Fruit fly (Drosophila melanogaster) whole organism, prepupa: ENCODE results near the gene Fit2.

Experiments used
- Blimp-1 ChIP-seq: fragments of 200-800 bp; sonication (Bioruptor generic); optimal IDR thresholded peaks from 3 replicates; lab custom pipeline; 2017; ENCODE audit warnings: missing biosample characterization, missing genetic modification characterization, mild to moderate bottlenecking, moderate library complexity, missing genetic modification reagents
- CG10631 ChIP-seq: fragments of 200-800 bp; sonication (Bioruptor generic); optimal IDR thresholded peaks from 2 replicates; lab custom pipeline; 2016; ENCODE audit warnings: missing biosample characterization, missing genetic modification characterization
- CG10669 ChIP-seq: fragments of 200-800 bp; sonication (Bioruptor generic); optimal IDR thresholded peaks from 3 replicates; lab custom pipeline; 2018; ENCODE audit warnings: missing biosample characterization, mild to moderate bottlenecking, missing genetic modification characterization, moderate library complexity
- CG11294 ChIP-seq: fragments of 200-800 bp; sonication (Bioruptor generic); IDR thresholded peaks from 2 replicates; pipeline ENCODE4 v1.3.6; 2022; ENCODE audit warnings: missing biosample characterization, missing genetic modification characterization
- CG11762 ChIP-seq: fragments of 200-800 bp; sonication (Bioruptor generic); optimal IDR thresholded peaks from 3 replicates; lab custom pipeline; 2016; ENCODE audit warnings: missing biosample characterization, missing genetic modification characterization; ENCODE audit not compliant: insufficient read depth
- CG11902 ChIP-seq: fragments of 200-800 bp; sonication (Bioruptor generic); optimal IDR thresholded peaks from 3 replicates; lab custom pipeline; 2016; ENCODE audit warnings: missing biosample characterization, missing genetic modification characterization
- CG15336 ChIP-seq: fragments of 200-800 bp; sonication (Bioruptor generic); IDR thresholded peaks from 2 replicates; pipeline ENCODE4 v1.3.6; 2022; ENCODE audit warnings: missing biosample characterization, missing genetic modification characterization
- CG1621 ChIP-seq: fragments of 200-800 bp; sonication (Bioruptor generic); optimal IDR thresholded peaks from 3 replicates; lab custom pipeline; 2018; ENCODE audit warnings: missing biosample characterization, mild to moderate bottlenecking, missing genetic modification characterization
- CG16779 ChIP-seq: fragments of 200-800 bp; sonication (Bioruptor generic); optimal IDR thresholded peaks from 3 replicates; lab custom pipeline; 2017; ENCODE audit warnings: missing biosample characterization, mild to moderate bottlenecking, missing genetic modification characterization
- CG3032 ChIP-seq: fragments of 200-800 bp; optimal IDR thresholded peaks from 2 replicates; lab custom pipeline; 2019; ENCODE audit warnings: missing biosample characterization, mild to moderate bottlenecking, missing genetic modification characterization, moderate library complexity
- CG31627 ChIP-seq: fragments of 200-800 bp; sonication (Bioruptor generic); optimal IDR thresholded peaks from 3 replicates; lab custom pipeline; 2016; ENCODE audit warnings: missing biosample characterization, missing genetic modification characterization
- CG32006 ChIP-seq: fragments of 200-800 bp; sonication (Bioruptor generic); optimal IDR thresholded peaks from 3 replicates; lab custom pipeline; 2017; ENCODE audit warnings: missing biosample characterization, mild to moderate bottlenecking, missing genetic modification characterization
- CG3919 ChIP-seq: fragments of 200-800 bp; sonication (Bioruptor generic); optimal IDR thresholded peaks from 3 replicates; lab custom pipeline; 2016; ENCODE audit warnings: missing biosample characterization, missing genetic modification characterization
- CG4318 ChIP-seq: fragments of 200-800 bp; sonication (Bioruptor generic); optimal IDR thresholded peaks from 3 replicates; lab custom pipeline; 2017; ENCODE audit warnings: missing biosample characterization, mild to moderate bottlenecking, missing genetic modification characterization
- CG6163 ChIP-seq: fragments of 200-800 bp; sonication (Bioruptor generic); IDR thresholded peaks from 3 replicates; pipeline ENCODE4 v1.3.6; 2022; ENCODE audit warnings: missing biosample characterization, missing genetic modification characterization
- CG6276 ChIP-seq: fragments of 200-800 bp; sonication (Bioruptor generic); optimal IDR thresholded peaks from 2 replicates; lab custom pipeline; 2017; ENCODE audit warnings: missing biosample characterization, mild to moderate bottlenecking, missing genetic modification characterization
- CG6792 ChIP-seq: fragments of 200-800 bp; sonication (Bioruptor generic); optimal IDR thresholded peaks from 3 replicates; lab custom pipeline; 2016; ENCODE audit warnings: missing biosample characterization, missing genetic modification characterization
- CG6808 ChIP-seq: fragments of 200-800 bp; sonication (Bioruptor generic); optimal IDR thresholded peaks from 3 replicates; lab custom pipeline; 2017; ENCODE audit warnings: missing biosample characterization, missing genetic modification characterization, mild to moderate bottlenecking, moderate library complexity, missing genetic modification reagents
- CG6854 ChIP-seq: fragments of 200-800 bp; sonication (Bioruptor generic); optimal IDR thresholded peaks from 2 replicates; lab custom pipeline; 2017; ENCODE audit warnings: missing biosample characterization, mild to moderate bottlenecking, missing genetic modification characterization
- CG7368 ChIP-seq: fragments of 200-800 bp; sonication (Bioruptor generic); optimal IDR thresholded peaks from 3 replicates; lab custom pipeline; 2016; ENCODE audit warnings: missing biosample characterization, missing genetic modification characterization
- CG8319 ChIP-seq: fragments of 200-800 bp; sonication (Bioruptor generic); optimal IDR thresholded peaks from 3 replicates; lab custom pipeline; 2016; ENCODE audit warnings: missing biosample characterization, missing genetic modification characterization
- CG8632 ChIP-seq: fragments of 200-800 bp; sonication (Bioruptor generic); optimal IDR thresholded peaks from 3 replicates; lab custom pipeline; 2016; ENCODE audit warnings: missing biosample characterization, missing genetic modification characterization
- CG9139 ChIP-seq: fragments of 200-800 bp; sonication (Bioruptor generic); optimal IDR thresholded peaks from 3 replicates; lab custom pipeline; 2017; ENCODE audit warnings: missing biosample characterization, mild to moderate bottlenecking, missing genetic modification characterization
- Eip75B ChIP-seq: fragments of 200-800 bp; sonication (Bioruptor generic); optimal IDR thresholded peaks from 3 replicates; lab custom pipeline; 2016; ENCODE audit warnings: missing biosample characterization, missing genetic modification characterization
- Eip93F ChIP-seq: fragments of 200-800 bp; sonication (Bioruptor generic); optimal IDR thresholded peaks from 2 replicates; lab custom pipeline; 2016; ENCODE audit warnings: missing biosample characterization, mild to moderate bottlenecking, missing genetic modification characterization
- Ets96B ChIP-seq: fragments of 200-800 bp; optimal IDR thresholded peaks from 2 replicates; lab custom pipeline; 2019; ENCODE audit warnings: missing biosample characterization, mild to moderate bottlenecking, missing genetic modification characterization, moderate library complexity
- Gug ChIP-seq: fragments of 200-800 bp; sonication (Bioruptor generic); IDR thresholded peaks from 2 replicates; pipeline ENCODE4 v1.3.6; 2022; ENCODE audit warnings: missing biosample characterization, missing genetic modification characterization
- Hr38 ChIP-seq: sonication (Bioruptor generic); optimal IDR thresholded peaks from 2 replicates; lab custom pipeline; 2016; ENCODE audit warnings: missing biosample characterization, missing genetic modification characterization
- Hr39 ChIP-seq: fragments of 200-800 bp; sonication (Bioruptor generic); optimal IDR thresholded peaks from 2 replicates; lab custom pipeline; 2016; ENCODE audit warnings: missing biosample characterization, missing genetic modification characterization
- Hr4 ChIP-seq: fragments of 200-800 bp; sonication (Bioruptor generic); optimal IDR thresholded peaks from 3 replicates; lab custom pipeline; 2016; ENCODE audit warnings: missing biosample characterization, missing genetic modification characterization
- Lpt ChIP-seq: fragments of 200-800 bp; sonication (Bioruptor generic); optimal IDR thresholded peaks from 3 replicates; lab custom pipeline; 2016; ENCODE audit warnings: missing biosample characterization, missing genetic modification characterization
- Met ChIP-seq: fragments of 200-800 bp; sonication (Bioruptor generic); optimal IDR thresholded peaks from 3 replicates; lab custom pipeline; 2016; ENCODE audit warnings: missing biosample characterization, missing genetic modification characterization
- OdsH ChIP-seq: fragments of 200-800 bp; sonication (Bioruptor generic); optimal IDR thresholded peaks from 3 replicates; lab custom pipeline; 2016; ENCODE audit warnings: missing biosample characterization, missing genetic modification characterization
- Sox102F ChIP-seq: fragments of 200-800 bp; sonication (Bioruptor generic); optimal IDR thresholded peaks from 2 replicates; lab custom pipeline; 2016; ENCODE audit warnings: missing biosample characterization, mild to moderate bottlenecking, missing genetic modification characterization
- Sox15 ChIP-seq: fragments of 200-800 bp; sonication (Bioruptor generic); optimal IDR thresholded peaks from 3 replicates; lab custom pipeline; 2016; ENCODE audit warnings: missing biosample characterization, missing genetic modification characterization
- achi ChIP-seq: fragments of 200-800 bp; sonication (Bioruptor generic); optimal IDR thresholded peaks from 3 replicates; lab custom pipeline; 2016; ENCODE audit warnings: missing biosample characterization, missing genetic modification characterization
- acj6 ChIP-seq: fragments of 200-800 bp; sonication (Bioruptor generic); optimal IDR thresholded peaks from 3 replicates; lab custom pipeline; 2016; ENCODE audit warnings: missing biosample characterization, missing genetic modification characterization
- cyc ChIP-seq: fragments of 200-800 bp; sonication (Bioruptor generic); optimal IDR thresholded peaks from 3 replicates; lab custom pipeline; 2016; ENCODE audit warnings: missing biosample characterization, missing genetic modification characterization
- dac ChIP-seq: fragments of 200-800 bp; sonication (Bioruptor generic); optimal IDR thresholded peaks from 2 replicates; lab custom pipeline; 2017; ENCODE audit warnings: missing biosample characterization, mild to moderate bottlenecking, missing genetic modification characterization
- dsx ChIP-seq: fragments of 200-800 bp; optimal IDR thresholded peaks from 3 replicates; lab custom pipeline; 2019; ENCODE audit warnings: missing biosample characterization, mild to moderate bottlenecking, missing genetic modification characterization, moderate library complexity; ENCODE audit not compliant: poor library complexity, severe bottlenecking
- eg ChIP-seq: fragments of 200-800 bp; sonication (Bioruptor generic); IDR thresholded peaks from 3 replicates; pipeline ENCODE4 v1.3.6; 2022; ENCODE audit warnings: missing biosample characterization, missing genetic modification characterization
- esn ChIP-seq: fragments of 200-800 bp; sonication (Bioruptor generic); optimal IDR thresholded peaks from 2 replicates; lab custom pipeline; 2016; ENCODE audit warnings: missing biosample characterization, mild to moderate bottlenecking, missing genetic modification characterization, moderate library complexity
- fd85E ChIP-seq: fragments of 200-800 bp; sonication (Bioruptor generic); optimal IDR thresholded peaks from 3 replicates; lab custom pipeline; 2016; ENCODE audit warnings: missing biosample characterization, missing genetic modification characterization
- fkh ChIP-seq: fragments of 200-800 bp; sonication (Bioruptor generic); optimal IDR thresholded peaks from 3 replicates; lab custom pipeline; 2017; ENCODE audit warnings: missing biosample characterization, mild to moderate bottlenecking, missing genetic modification characterization, moderate library complexity
- salr ChIP-seq, 2 experiments: fragments of 200-800 bp; sonication (Bioruptor generic); optimal IDR thresholded peaks; 3 replicates each; lab custom pipeline; 2016 to 2018; ENCODE audit warnings: missing biosample characterization in 2 of 2, missing genetic modification characterization in 2 of 2, mild to moderate bottlenecking in 1 of 2
- ss ChIP-seq, 2 experiments: fragments of 200-800 bp; sonication (Bioruptor generic); optimal IDR thresholded peaks; 2 replicates in 1 of 2; 3 replicates in 1 of 2; lab custom pipeline; 2017 to 2018; ENCODE audit warnings: mild to moderate bottlenecking in 2 of 2, missing biosample characterization in 2 of 2, missing genetic modification characterization in 2 of 2, moderate library complexity in 1 of 2
- svp ChIP-seq: fragments of 200-800 bp; sonication (Bioruptor generic); peaks from one replicate; lab custom pipeline; 2016; ENCODE audit warnings: missing biosample characterization, missing genetic modification characterization
- topi ChIP-seq: fragments of 200-800 bp; sonication (Bioruptor generic); optimal IDR thresholded peaks from 3 replicates; lab custom pipeline; 2016; ENCODE audit warnings: missing biosample characterization, missing genetic modification characterization
- vri ChIP-seq: fragments of 200-800 bp; sonication (Bioruptor generic); optimal IDR thresholded peaks from 3 replicates; lab custom pipeline; 2016; ENCODE audit warnings: missing biosample characterization, mild to moderate bottlenecking, missing genetic modification characterization

Fit2 gene

dm6 chr3L:16986062-16987013 lies 37.8 kb upstream of the Fit2 start:
- no peak for TF ChIP-seq Hr38 (GFP tag; lab: Kevin White, UChicago)
- peak; percentile 70 for TF ChIP-seq CG31627 (GFP tag; lab: Kevin White, UChicago)
- peak; percentile 70 for TF ChIP-seq Sox15 (GFP tag; lab: Kevin White, UChicago)
- peak; percentile 86 for TF ChIP-seq CG4318 (GFP tag; lab: Kevin White, UChicago)
- peak; percentile 93 for TF ChIP-seq CG32006 (GFP tag; lab: Kevin White, UChicago)
- no peak for TF ChIP-seq fd85E
- TF ChIP-seq Gug = peak; percentile 68
- TF ChIP-seq OdsH (GFP tag; lab: Kevin White, UChicago) = peak; percentile 82
- peak; percentile 63 to 71 for TF ChIP-seq ss (GFP tag; optimal IDR thresholded peaks at IDR 0.05; lab: Kevin White, UChicago)
- peak; percentile 57 for TF ChIP-seq CG11902 (GFP tag; lab: Kevin White, UChicago)
- peak; percentile 64 for TF ChIP-seq cyc
- TF ChIP-seq Blimp-1 (GFP tag; lab: Kevin White, UChicago) = peak; percentile 61
- peak; percentile 86 for TF ChIP-seq CG6808
- TF ChIP-seq CG10631 = peak; percentile 83
- TF ChIP-seq CG6163 (GFP tag; lab: Robert Waterston, UW) = peak; percentile 80
- TF ChIP-seq eg = peak; percentile 84
- peak; percentile 93 for TF ChIP-seq svp
- TF ChIP-seq Hr39 = peak; percentile 59
- peak; percentile 59 for TF ChIP-seq CG6792
- peak; percentile 23 for TF ChIP-seq Eip93F (GFP tag; lab: Kevin White, UChicago)
- peak; percentile 60 for TF ChIP-seq CG15336
- TF ChIP-seq Sox102F (GFP tag; lab: Kevin White, UChicago) = peak; percentile 59
- peak; percentile 51 to 95 for TF ChIP-seq salr (GFP tag; optimal IDR thresholded peaks at IDR 0.05; lab: Kevin White, UChicago)
- peak; percentile 75 for TF ChIP-seq CG11294 (GFP tag; lab: Robert Waterston, UW)
- peak; percentile 84 for TF ChIP-seq Hr4 (GFP tag; lab: Kevin White, UChicago)
- TF ChIP-seq CG16779 (tag; lab: Kevin White, UChicago) = peak; percentile 31
- TF ChIP-seq vri (GFP tag; lab: Kevin White, UChicago) = no peak
- TF ChIP-seq CG1621 (tag; lab: Kevin White, UChicago) = peak; percentile 38
- peak; percentile 58 for TF ChIP-seq dac (GFP tag; lab: Kevin White, UChicago)
- TF ChIP-seq CG7368 (GFP tag; lab: Kevin White, UChicago) = peak; percentile 62
- peak; percentile 72 for TF ChIP-seq CG10669 (GFP tag; lab: Kevin White, UChicago)
- peak; percentile 74 for TF ChIP-seq acj6 (GFP tag; lab: Kevin White, UChicago)
- peak; percentile 26 for TF ChIP-seq CG8319 (GFP tag; lab: Kevin White, UChicago)
- TF ChIP-seq CG8632 = peak; percentile 66
- TF ChIP-seq CG6276 (GFP tag; lab: Kevin White, UChicago) = peak; percentile 87
- peak; percentile 52 for TF ChIP-seq dsx (GFP tag; lab: Kevin White, UChicago)
- TF ChIP-seq CG6854 = peak; percentile 41
- no peak for TF ChIP-seq fkh
- TF ChIP-seq CG9139 (GFP tag; lab: Kevin White, UChicago) = peak; percentile 46
- TF ChIP-seq CG3032 (tag; lab: Kevin White, UChicago) = peak; percentile 70
- TF ChIP-seq CG11762 (GFP tag; lab: Kevin White, UChicago) = peak; percentile 57
- TF ChIP-seq Ets96B (tag; lab: Kevin White, UChicago) = peak; percentile 66
- TF ChIP-seq CG3919 (GFP tag; lab: Kevin White, UChicago) = peak; percentile 83
- TF ChIP-seq Lpt = peak; percentile 64
- peak; percentile 81 for TF ChIP-seq Met (GFP tag; lab: Kevin White, UChicago)
- TF ChIP-seq achi = peak; percentile 78
- TF ChIP-seq Eip75B (GFP tag; lab: Kevin White, UChicago) = peak; percentile 84
- TF ChIP-seq topi (GFP tag; lab: Kevin White, UChicago) = peak; percentile 84
- peak; percentile 88 for TF ChIP-seq esn
